Fruit fly (Drosophila melanogaster) whole organism, embryonic: ENCODE measurements around the gene SpdS.
A peak's percentile ranks its signal among the peaks of the same experiment; 100 is the strongest.

Experiments
- Atf6 ChIP-seq: fragments of 200-800 bp; sonication (Bioruptor generic); IDR thresholded peaks from 2 replicates; pipeline ENCODE4 v1.3.6; 2022; ENCODE audit warnings: missing biosample characterization, missing genetic modification characterization
- C15 ChIP-seq: fragments of 200-800 bp; sonication (Bioruptor generic); IDR thresholded peaks from 3 replicates; pipeline ENCODE4 v1.3.6; 2022; ENCODE audit warnings: missing biosample characterization, missing genetic modification characterization
- CG10654 ChIP-seq: fragments of 200-800 bp; sonication (Bioruptor generic); optimal IDR thresholded peaks from 2 replicates; lab custom pipeline; 2016; ENCODE audit warnings: missing biosample characterization, missing genetic modification characterization
- CG1233 ChIP-seq: fragments of 200-800 bp; sonication (Bioruptor generic); optimal IDR thresholded peaks from 4 replicates; lab custom pipeline; 2018; ENCODE audit warnings: missing biosample characterization, mild to moderate bottlenecking, missing genetic modification characterization
- CG12744 ChIP-seq: fragments of 200-800 bp; sonication (Bioruptor generic); optimal IDR thresholded peaks from 2 replicates; lab custom pipeline; 2016; ENCODE audit warnings: missing biosample characterization, missing genetic modification characterization
- CG12942 ChIP-seq: fragments of 200-800 bp; sonication (Bioruptor generic); optimal IDR thresholded peaks from 3 replicates; lab custom pipeline; 2016; ENCODE audit warnings: missing biosample characterization, missing genetic modification characterization
- CG13287 ChIP-seq: fragments of 200-800 bp; sonication (Bioruptor generic); IDR thresholded peaks from 2 replicates; pipeline ENCODE4 v1.3.6; 2022; ENCODE audit warnings: missing biosample characterization, missing genetic modification characterization; ENCODE audit not compliant: partially characterized antibody
- CG14050 ChIP-seq: fragments of 200-800 bp; sonication (Bioruptor generic); IDR thresholded peaks from 3 replicates; pipeline ENCODE4 v1.3.6; 2022; ENCODE audit warnings: missing biosample characterization, missing genetic modification characterization
- CG14441 ChIP-seq: fragments of 200-800 bp; sonication (Bioruptor generic); IDR thresholded peaks from 2 replicates; pipeline ENCODE4 v1.3.6; 2022; ENCODE audit warnings: missing biosample characterization, missing genetic modification characterization
- CG14965 ChIP-seq: fragments of 200-800 bp; sonication (Bioruptor generic); optimal IDR thresholded peaks from 2 replicates; lab custom pipeline; 2016; ENCODE audit warnings: missing biosample characterization, missing genetic modification characterization, borderline replicate concordance
- CG15011 ChIP-seq: fragments of 200-800 bp; sonication (Bioruptor generic); optimal IDR thresholded peaks from 3 replicates; lab custom pipeline; 2018; ENCODE audit warnings: missing biosample characterization, mild to moderate bottlenecking, missing genetic modification characterization
- CG15479 ChIP-seq: fragments of 200-800 bp; sonication (Bioruptor generic); optimal IDR thresholded peaks from 3 replicates; lab custom pipeline; 2019; ENCODE audit warnings: missing biosample characterization, mild to moderate bottlenecking, missing genetic modification characterization, moderate library complexity
- CG2120 ChIP-seq: fragments of 200-800 bp; sonication (Bioruptor generic); optimal IDR thresholded peaks from 3 replicates; lab custom pipeline; 2016; ENCODE audit warnings: missing biosample characterization, missing genetic modification characterization
- CG2129 ChIP-seq: fragments of 200-800 bp; sonication (Bioruptor generic); IDR thresholded peaks from 2 replicates; pipeline ENCODE4 v1.3.6; 2022; ENCODE audit warnings: missing biosample characterization, missing genetic modification characterization; ENCODE audit not compliant: partially characterized antibody
- CG2202 ChIP-seq: fragments of 200-800 bp; sonication (Bioruptor generic); optimal IDR thresholded peaks from 2 replicates; lab custom pipeline; 2018; ENCODE audit warnings: missing biosample characterization, mild to moderate bottlenecking, missing genetic modification characterization
- CG31441 ChIP-seq: fragments of 200-800 bp; sonication (Bioruptor generic); IDR thresholded peaks from 2 replicates; pipeline ENCODE4 v1.3.6; 2022; ENCODE audit warnings: missing biosample characterization, missing genetic modification characterization
- CG7556 ChIP-seq: fragments of 200-800 bp; sonication (Bioruptor generic); optimal IDR thresholded peaks from 2 replicates; lab custom pipeline; 2017; ENCODE audit warnings: missing biosample characterization, mild to moderate bottlenecking, missing genetic modification characterization
- Chrac-16 ChIP-seq: fragments of 200-800 bp; sonication (Bioruptor generic); optimal IDR thresholded peaks from 3 replicates; lab custom pipeline; 2016; ENCODE audit warnings: missing biosample characterization, missing genetic modification characterization
- Dll ChIP-seq: fragments of 200-800 bp; sonication (Bioruptor generic); IDR thresholded peaks from 4 replicates; pipeline ENCODE4 v1.3.6; 2022; ENCODE audit warnings: missing biosample characterization, missing genetic modification characterization; ENCODE audit not compliant: partially characterized antibody
- HLH3B ChIP-seq: fragments of 200-800 bp; sonication (Bioruptor generic); IDR thresholded peaks from 2 replicates; pipeline ENCODE4 v1.3.6; 2022; ENCODE audit warnings: missing biosample characterization, missing genetic modification characterization
- Hr51 ChIP-seq, 2 experiments: fragments of 200-800 bp; sonication (Bioruptor generic); optimal IDR thresholded peaks; 2 replicates in 1 of 2; 3 replicates in 1 of 2; lab custom pipeline; 2016 to 2018; ENCODE audit warnings: missing biosample characterization in 2 of 2, missing genetic modification characterization in 2 of 2, mild to moderate bottlenecking in 1 of 2, moderate library complexity in 1 of 2
- Jarid2 ChIP-seq: fragments of 200-800 bp; sonication (Bioruptor generic); optimal IDR thresholded peaks from 3 replicates; lab custom pipeline; 2017; ENCODE audit warnings: mild to moderate bottlenecking, missing biosample characterization, missing genetic modification reagents, missing genetic modification characterization
- Kr ChIP-seq: fragments of 200-800 bp; sonication (Bioruptor generic); optimal IDR thresholded peaks from 2 replicates; lab custom pipeline; 2017; ENCODE audit warnings: missing biosample characterization, mild to moderate bottlenecking, missing genetic modification characterization
- MBD-R2 ChIP-seq: fragments of 200-800 bp; sonication (Bioruptor generic); IDR thresholded peaks from 2 replicates; pipeline ENCODE4 v1.3.6; 2022; ENCODE audit warnings: missing biosample characterization, missing genetic modification characterization
- Pdp1 ChIP-seq, 2 experiments: fragments of 200-800 bp; sonication (Bioruptor generic); optimal IDR thresholded peaks; 3 replicates each; lab custom pipeline; 2016; ENCODE audit warnings: missing biosample characterization in 2 of 2, missing genetic modification characterization in 2 of 2, mild to moderate bottlenecking in 1 of 2, moderate library complexity in 1 of 2
- Rx ChIP-seq: fragments of 200-800 bp; sonication (Bioruptor generic); IDR thresholded peaks from 2 replicates; pipeline ENCODE4 v1.3.6; 2022; ENCODE audit warnings: missing biosample characterization, missing genetic modification characterization
- Side ChIP-seq: fragments of 200-800 bp; sonication (Bioruptor generic); optimal IDR thresholded peaks from 2 replicates; lab custom pipeline; 2016; ENCODE audit warnings: missing biosample characterization, missing genetic modification characterization
- amos ChIP-seq: fragments of 200-800 bp; sonication (Bioruptor generic); IDR thresholded peaks from 2 replicates; pipeline ENCODE4 v1.3.6; 2022; ENCODE audit warnings: missing biosample characterization, missing genetic modification characterization; ENCODE audit not compliant: partially characterized antibody
- cas ChIP-seq: fragments of 200-800 bp; sonication (Bioruptor generic); IDR thresholded peaks from 2 replicates; pipeline ENCODE4 v1.3.6; 2022; ENCODE audit warnings: missing biosample characterization, missing genetic modification characterization
- ci ChIP-seq: fragments of 200-800 bp; sonication (Bioruptor generic); IDR thresholded peaks from 3 replicates; pipeline ENCODE4 v1.3.6; 2022; ENCODE audit warnings: missing biosample characterization, missing genetic modification characterization
- emc ChIP-seq: fragments of 200-800 bp; sonication (Bioruptor generic); optimal IDR thresholded peaks from 2 replicates; lab custom pipeline; 2016; ENCODE audit warnings: missing biosample characterization, missing genetic modification characterization
- ewg ChIP-seq: fragments of 200-800 bp; sonication (Bioruptor generic); optimal IDR thresholded peaks from 3 replicates; lab custom pipeline; 2017; ENCODE audit warnings: mild to moderate bottlenecking, missing biosample characterization, missing genetic modification reagents, missing genetic modification characterization
- fd64A ChIP-seq: fragments of 200-800 bp; sonication (Bioruptor generic); optimal IDR thresholded peaks from 3 replicates; lab custom pipeline; 2018; ENCODE audit warnings: missing biosample characterization, mild to moderate bottlenecking, missing genetic modification characterization
- gfzf ChIP-seq: fragments of 200-800 bp; sonication (Bioruptor generic); optimal IDR thresholded peaks from 2 replicates; lab custom pipeline; 2016; ENCODE audit warnings: missing biosample characterization, mild to moderate bottlenecking, missing genetic modification characterization, moderate library complexity
- grau ChIP-seq: fragments of 200-800 bp; optimal IDR thresholded peaks from 3 replicates; lab custom pipeline; 2019; ENCODE audit warnings: missing biosample characterization, mild to moderate bottlenecking, missing genetic modification characterization, moderate library complexity
- gsb-n ChIP-seq: fragments of 200-800 bp; sonication (Bioruptor generic); optimal IDR thresholded peaks from 3 replicates; lab custom pipeline; 2018; ENCODE audit warnings: missing biosample characterization, mild to moderate bottlenecking, missing genetic modification characterization
- hkb ChIP-seq, 2 experiments: fragments of 200-800 bp in 1 of 2; fragments of >200 bp in 1 of 2; sonication (Bioruptor generic) in 1 of 2; IDR thresholded peaks in 1 of 2; optimal IDR thresholded peaks in 1 of 2; 2 replicates each; pipeline versions ENCODE4 v1.3.6 to Lab custom; 2017 to 2022; ENCODE audit warnings: missing biosample characterization in 1 of 2, missing genetic modification characterization in 1 of 2
- ind ChIP-seq: fragments of 200-800 bp; sonication (Bioruptor generic); optimal IDR thresholded peaks from 3 replicates; lab custom pipeline; 2016; ENCODE audit warnings: missing biosample characterization, missing genetic modification characterization
- jumu ChIP-seq: fragments of 200-800 bp; sonication (Bioruptor generic); optimal IDR thresholded peaks from 3 replicates; lab custom pipeline; 2016; ENCODE audit warnings: missing biosample characterization, missing genetic modification characterization
- pnt ChIP-seq: fragments of 200-800 bp; sonication (Bioruptor generic); optimal IDR thresholded peaks from 3 replicates; lab custom pipeline; 2016; ENCODE audit warnings: missing biosample characterization, missing genetic modification characterization
- psq ChIP-seq: fragments of 200-800 bp; sonication (Bioruptor generic); optimal IDR thresholded peaks from 2 replicates; lab custom pipeline; 2017; ENCODE audit warnings: missing biosample characterization, missing genetic modification characterization
- ranshi ChIP-seq: fragments of 200-800 bp; sonication (Bioruptor generic); IDR thresholded peaks from 2 replicates; pipeline ENCODE4 v1.3.6; 2022; ENCODE audit warnings: missing biosample characterization, missing genetic modification characterization
- repo ChIP-seq: fragments of 200-800 bp; sonication (Bioruptor generic); optimal IDR thresholded peaks from 2 replicates; lab custom pipeline; 2016; ENCODE audit warnings: missing biosample characterization, missing genetic modification characterization
- sisA ChIP-seq: fragments of 200-800 bp; sonication (Bioruptor generic); IDR thresholded peaks from 2 replicates; pipeline ENCODE4 v1.3.6; 2022; ENCODE audit warnings: missing biosample characterization, missing genetic modification characterization
- ssp ChIP-seq: fragments of 200-800 bp; sonication (Bioruptor generic); IDR thresholded peaks from 2 replicates; pipeline ENCODE4 v1.3.6; 2022; ENCODE audit warnings: missing biosample characterization, missing genetic modification characterization
- tio ChIP-seq: fragments of 200-800 bp; sonication (Bioruptor generic); optimal IDR thresholded peaks from 2 replicates; lab custom pipeline; 2017; ENCODE audit warnings: missing biosample characterization, missing genetic modification characterization, inconsistent platforms
- tll ChIP-seq, 2 experiments: fragments of 200-800 bp in 1 of 2; fragments of >200 bp in 1 of 2; sonication (Bioruptor generic) in 1 of 2; optimal IDR thresholded peaks; 2 replicates each; lab custom pipeline; 2017 to 2019; ENCODE audit warnings: missing biosample characterization in 2 of 2, missing genetic modification characterization in 2 of 2, mild to moderate bottlenecking in 1 of 2, moderate library complexity in 1 of 2
- trh ChIP-seq: fragments of 200-800 bp; sonication (Bioruptor generic); optimal IDR thresholded peaks from 2 replicates; lab custom pipeline; 2016; ENCODE audit warnings: missing biosample characterization, missing genetic modification characterization
- yki ChIP-seq: fragments of >200 bp; optimal IDR thresholded peaks from 3 replicates; lab custom pipeline; 2018
- z ChIP-seq: fragments of 200-800 bp; sonication (Bioruptor generic); IDR thresholded peaks from 3 replicates; pipeline ENCODE4 v1.3.6; 2022; ENCODE audit warnings: missing biosample characterization, missing genetic modification characterization

SpdS gene

dm6 chr3R:9677734-9678341, 46.4 kb downstream of the SpdS start, which contains the start of gene p23 (continued):
- TF ChIP-seq CG15011 (GFP tag; lab: Kevin White, UChicago), result no peak
- no peak for TF ChIP-seq CG14050 (GFP tag; lab: Robert Waterston, UW)
- no peak for TF ChIP-seq Kr (GFP tag; lab: Kevin White, UChicago)
- no peak for TF ChIP-seq z (GFP tag; lab: Robert Waterston, UW)
- TF ChIP-seq ind (GFP tag; lab: Kevin White, UChicago), result no peak
- no peak for TF ChIP-seq Jarid2 (GFP tag; lab: Kevin White, UChicago)
- TF ChIP-seq gsb-n, result peak; percentile 32
- TF ChIP-seq Hr51 (GFP tag; optimal IDR thresholded peaks at IDR 0.05; lab: Kevin White, UChicago), result no peak
- TF ChIP-seq trh (GFP tag; lab: Kevin White, UChicago), result no peak
- TF ChIP-seq C15 (GFP tag; lab: Robert Waterston, UW), result no peak
- TF ChIP-seq grau (tag; lab: Kevin White, UChicago), result no peak
- no peak for TF ChIP-seq cas (GFP tag; lab: Robert Waterston, UW)
- TF ChIP-seq Atf6, result no peak
- TF ChIP-seq ewg (GFP tag; lab: Kevin White, UChicago), result peak; percentile 41
- no peak for TF ChIP-seq jumu (GFP tag; lab: Kevin White, UChicago)
- no peak for TF ChIP-seq CG2129 (GFP tag; lab: Robert Waterston, UW)
- TF ChIP-seq CG31441, result no peak
- no peak for TF ChIP-seq fd64A (GFP tag; lab: Kevin White, UChicago)
- TF ChIP-seq CG12744 (GFP tag; lab: Kevin White, UChicago), result no peak
- 0 out of 3 replicates have a peak, but pooled peaks have one; percentile 12 for TF ChIP-seq ci (GFP tag; lab: Robert Waterston, UW)
- no peak for TF ChIP-seq CG12942 (GFP tag; lab: Kevin White, UChicago)
- TF ChIP-seq Pdp1 (GFP tag; optimal IDR thresholded peaks at IDR 0.05; lab: Kevin White, UChicago), result peak in 1 of 2 experiments; percentile 86
- no peak for TF ChIP-seq Chrac-16 (GFP tag; lab: Kevin White, UChicago)
- no peak for TF ChIP-seq CG10654 (GFP tag; lab: Kevin White, UChicago)
- no peak for TF ChIP-seq CG2120 (GFP tag; lab: Kevin White, UChicago)
- TF ChIP-seq ssp, result no peak
- peak in 1 of 2 experiments; percentile 57 for TF ChIP-seq tll (GFP tag; optimal IDR thresholded peaks at IDR 0.05; lab: Kevin White, UChicago)
- TF ChIP-seq gfzf (GFP tag; lab: Kevin White, UChicago), result peak; percentile 98
- TF ChIP-seq psq, result no peak
- TF ChIP-seq amos (GFP tag; lab: Robert Waterston, UW), result peak; percentile 73
- TF ChIP-seq Rx, result no peak
- TF ChIP-seq pnt (GFP tag; lab: Kevin White, UChicago), result no peak
- no peak for TF ChIP-seq CG15479 (GFP tag; lab: Kevin White, UChicago)
- no peak for TF ChIP-seq CG1233 (GFP tag; lab: Kevin White, UChicago)
- TF ChIP-seq ranshi, result no peak
- peak; percentile 8 for TF ChIP-seq Side (GFP tag; lab: Kevin White, UChicago)
- no peak for TF ChIP-seq emc (GFP tag; lab: Kevin White, UChicago)
- no peak for TF ChIP-seq CG7556 (GFP tag; lab: Kevin White, UChicago)
- no peak for TF ChIP-seq sisA
- TF ChIP-seq CG13287 (GFP tag; lab: Robert Waterston, UW), result peak; percentile 55; the same call in 1 of the 2 replicates
- no peak for TF ChIP-seq HLH3B
- no peak for TF ChIP-seq CG14965
- TF ChIP-seq repo (GFP tag; lab: Kevin White, UChicago), result no peak
- no peak for TF ChIP-seq CG2202 (tag; lab: Kevin White, UChicago)
- no peak for TF ChIP-seq tio (GFP tag; lab: Kevin White, UChicago)
- TF ChIP-seq yki (lab: Kevin White, UChicago), result no peak
- peak; percentile 29; the same call in 1 of the 4 replicates for TF ChIP-seq Dll (GFP tag; lab: Robert Waterston, UW)
- peak; percentile 83 for TF ChIP-seq hkb (optimal IDR thresholded peaks at IDR 0.05; lab: Kevin White, UChicago)
- no peak for TF ChIP-seq hkb (GFP tag; IDR thresholded peaks at IDR 0.05; lab: Robert Waterston, UW)
- TF ChIP-seq CG14441 (GFP tag; lab: Robert Waterston, UW), result no peak
- TF ChIP-seq MBD-R2 (GFP tag; lab: Robert Waterston, UW), result peak; percentile 87
